Fruit fly (Drosophila melanogaster): Measurements from ENCODE around the gene CG12983.

Gene CG12983

DNA sequence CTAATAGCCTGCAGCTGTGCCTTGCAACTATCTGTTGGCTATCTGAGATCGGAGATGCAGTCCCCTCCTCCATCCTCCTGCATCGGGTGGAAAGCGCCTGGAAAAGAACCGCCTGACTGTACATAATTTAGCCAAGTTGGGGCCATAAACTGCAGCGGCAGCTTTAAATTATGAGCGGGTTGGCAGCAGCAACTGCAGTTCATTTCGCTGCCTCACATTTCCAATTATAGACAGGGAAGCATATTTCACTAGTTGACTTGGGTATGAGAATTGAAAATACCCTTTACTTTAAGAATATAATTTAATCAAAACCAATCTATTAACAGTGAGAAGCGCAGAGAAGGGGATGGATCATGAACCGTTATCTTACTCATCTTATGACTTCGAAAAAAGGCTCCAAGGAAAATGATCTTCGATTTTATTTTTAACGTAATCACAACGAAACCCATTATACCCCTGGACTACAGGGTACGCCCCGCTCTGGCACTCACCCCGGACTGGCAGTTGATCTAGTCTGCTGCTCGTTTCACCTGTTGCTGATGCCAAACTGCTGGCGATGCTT, 43.5 kb downstream of the CG12983 start (continued):
- TF ChIP-seq CG8944 (GFP tag; optimal IDR thresholded peaks at IDR 0.05): no peak
- TF ChIP-seq jigr1 (GFP tag; IDR thresholded peaks at IDR 0.05): no peak
- no peak for TF ChIP-seq D (optimal IDR thresholded peaks at IDR 0.05)
- TF ChIP-seq D (GFP tag; optimal IDR thresholded peaks at IDR 0.05): peak; percentile 56
- 0 out of 3 replicates have a peak, but pooled peaks have one; percentile 26 for TF ChIP-seq Aef1 (GFP tag; IDR thresholded peaks at IDR 0.05)
- TF ChIP-seq kay (GFP tag; optimal IDR thresholded peaks at IDR 0.05): no peak
- TF ChIP-seq CG4360 (GFP tag; IDR thresholded peaks at IDR 0.05): no peak
- no peak for TF ChIP-seq YL-1 (GFP tag; optimal IDR thresholded peaks at IDR 0.05)
- TF ChIP-seq CG6765 (GFP tag; optimal IDR thresholded peaks at IDR 0.05): no peak
- peak; percentile 2 for TF ChIP-seq oc (tag; optimal IDR thresholded peaks at IDR 0.05)
- peak; percentile 61 for TF ChIP-seq CG15696 (tag; optimal IDR thresholded peaks at IDR 0.05)
- no peak for TF ChIP-seq odd (GFP tag; optimal IDR thresholded peaks at IDR 0.05)
- peak; percentile 32; the same call in 1 of the 2 replicates for TF ChIP-seq HLH3B (GFP tag; IDR thresholded peaks at IDR 0.05)
- TF ChIP-seq CG1024 (GFP tag; IDR thresholded peaks at IDR 0.05): no peak
- TF ChIP-seq emc (GFP tag; optimal IDR thresholded peaks at IDR 0.05): no peak
- no peak for TF ChIP-seq CG10147 (GFP tag; optimal IDR thresholded peaks at IDR 0.05)
- TF ChIP-seq Lpt (GFP tag; optimal IDR thresholded peaks at IDR 0.05): no peak
- no peak for TF ChIP-seq danr (GFP tag; IDR thresholded peaks at IDR 0.05)
- TF ChIP-seq CG2678 (tag; optimal IDR thresholded peaks at IDR 0.05): peak; percentile 45
- TF ChIP-seq nom (GFP tag; optimal IDR thresholded peaks at IDR 0.05): peak; percentile 61
- TF ChIP-seq croc (GFP tag; conservative IDR thresholded peaks at IDR 0.05): peak; percentile 32; the same call in 1 of the 3 replicates
- peak; percentile 65; the same call in 1 of the 2 replicates for TF ChIP-seq ara (GFP tag; IDR thresholded peaks at IDR 0.05)
- TF ChIP-seq Ptx1 (GFP tag; IDR thresholded peaks at IDR 0.05): 0 out of 2 replicates have a peak, but pooled peaks have one; percentile 27
- no peak for TF ChIP-seq HLH4C (GFP tag; IDR thresholded peaks at IDR 0.05; ENCODE audit: partially characterized antibody)
- no peak for TF ChIP-seq hkb (optimal IDR thresholded peaks at IDR 0.05)
- no peak for TF ChIP-seq hkb (GFP tag; IDR thresholded peaks at IDR 0.05)
- TF ChIP-seq gro (GFP tag; optimal IDR thresholded peaks at IDR 0.05): no peak
- TF ChIP-seq unc-4 (GFP tag; IDR thresholded peaks at IDR 0.05; ENCODE audit: partially characterized antibody): no peak
- peak; percentile 34 for TF ChIP-seq Hr3 (GFP tag; optimal IDR thresholded peaks at IDR 0.05)
- no peak for TF ChIP-seq CG4730 (GFP tag; IDR thresholded peaks at IDR 0.05)
- no peak for TF ChIP-seq Rx (GFP tag; IDR thresholded peaks at IDR 0.05)
- no peak for TF ChIP-seq Hmx (GFP tag; optimal IDR thresholded peaks at IDR 0.05)
- TF ChIP-seq CG9727 (GFP tag; optimal IDR thresholded peaks at IDR 0.05): peak; percentile 70
- peak; percentile 60 for TF ChIP-seq az2 (GFP tag; optimal IDR thresholded peaks at IDR 0.05)
- no peak for TF ChIP-seq schlank (tag; optimal IDR thresholded peaks at IDR 0.05)
- TF ChIP-seq ERR (GFP tag; optimal IDR thresholded peaks at IDR 0.05): no peak
- TF ChIP-seq toy (GFP tag; IDR thresholded peaks at IDR 0.05): no peak
- TF ChIP-seq CG15601 (tag; optimal IDR thresholded peaks at IDR 0.05): peak; percentile 43
- TF ChIP-seq Drgx (GFP tag; IDR thresholded peaks at IDR 0.05): peak; percentile 74
- peak; percentile 93 for TF ChIP-seq sens (GFP tag)
- no peak for TF ChIP-seq CG2120 (GFP tag; optimal IDR thresholded peaks at IDR 0.05)
- no peak for TF ChIP-seq CG18619 (GFP tag; optimal IDR thresholded peaks at IDR 0.05)
- no peak for TF ChIP-seq CG4707 (GFP tag; optimal IDR thresholded peaks at IDR 0.05)
- no peak for TF ChIP-seq CG10274 (GFP tag; optimal IDR thresholded peaks at IDR 0.05)
- no peak for TF ChIP-seq CG9876 (GFP tag; optimal IDR thresholded peaks at IDR 0.05)
- TF ChIP-seq gfzf (GFP tag; optimal IDR thresholded peaks at IDR 0.05): no peak
- peak; percentile 7 for TF ChIP-seq Dad (GFP tag; optimal IDR thresholded peaks at IDR 0.05)
- TF ChIP-seq HmgD (GFP tag; optimal IDR thresholded peaks at IDR 0.05): no peak
- peak; percentile 29 for TF ChIP-seq CG13424 (tag; optimal IDR thresholded peaks at IDR 0.05)
- no peak for TF ChIP-seq Bdp1 (GFP tag; optimal IDR thresholded peaks at IDR 0.05)
- TF ChIP-seq NFAT (GFP tag; IDR thresholded peaks at IDR 0.05): no peak
- TF ChIP-seq inv (GFP tag; IDR thresholded peaks at IDR 0.05; ENCODE audit: partially characterized antibody): no peak
